Fruit fly (Drosophila melanogaster) whole organism, prepupa: ENCODE results near the gene miple1.

Experiments
- Blimp-1 ChIP-seq: fragments of 200-800 bp; sonication (Bioruptor generic); optimal IDR thresholded peaks from 3 replicates; lab custom pipeline; 2017; ENCODE audit warnings: missing biosample characterization, missing genetic modification characterization, mild to moderate bottlenecking, moderate library complexity, missing genetic modification reagents
- CG10669 ChIP-seq: fragments of 200-800 bp; sonication (Bioruptor generic); optimal IDR thresholded peaks from 3 replicates; lab custom pipeline; 2018; ENCODE audit warnings: missing biosample characterization, mild to moderate bottlenecking, missing genetic modification characterization, moderate library complexity
- CG11294 ChIP-seq: fragments of 200-800 bp; sonication (Bioruptor generic); IDR thresholded peaks from 2 replicates; pipeline ENCODE4 v1.3.6; 2022; ENCODE audit warnings: missing biosample characterization, missing genetic modification characterization
- CG11762 ChIP-seq: fragments of 200-800 bp; sonication (Bioruptor generic); optimal IDR thresholded peaks from 3 replicates; lab custom pipeline; 2016; ENCODE audit warnings: missing biosample characterization, missing genetic modification characterization; ENCODE audit not compliant: insufficient read depth
- CG11902 ChIP-seq: fragments of 200-800 bp; sonication (Bioruptor generic); optimal IDR thresholded peaks from 3 replicates; lab custom pipeline; 2016; ENCODE audit warnings: missing biosample characterization, missing genetic modification characterization
- CG15336 ChIP-seq: fragments of 200-800 bp; sonication (Bioruptor generic); IDR thresholded peaks from 2 replicates; pipeline ENCODE4 v1.3.6; 2022; ENCODE audit warnings: missing biosample characterization, missing genetic modification characterization
- CG1621 ChIP-seq: fragments of 200-800 bp; sonication (Bioruptor generic); optimal IDR thresholded peaks from 3 replicates; lab custom pipeline; 2018; ENCODE audit warnings: missing biosample characterization, mild to moderate bottlenecking, missing genetic modification characterization
- CG16779 ChIP-seq: fragments of 200-800 bp; sonication (Bioruptor generic); optimal IDR thresholded peaks from 3 replicates; lab custom pipeline; 2017; ENCODE audit warnings: missing biosample characterization, mild to moderate bottlenecking, missing genetic modification characterization
- CG3032 ChIP-seq: fragments of 200-800 bp; optimal IDR thresholded peaks from 2 replicates; lab custom pipeline; 2019; ENCODE audit warnings: missing biosample characterization, mild to moderate bottlenecking, missing genetic modification characterization, moderate library complexity
- CG31627 ChIP-seq: fragments of 200-800 bp; sonication (Bioruptor generic); optimal IDR thresholded peaks from 3 replicates; lab custom pipeline; 2016; ENCODE audit warnings: missing biosample characterization, missing genetic modification characterization
- CG32006 ChIP-seq: fragments of 200-800 bp; sonication (Bioruptor generic); optimal IDR thresholded peaks from 3 replicates; lab custom pipeline; 2017; ENCODE audit warnings: missing biosample characterization, mild to moderate bottlenecking, missing genetic modification characterization
- CG34406 ChIP-seq: fragments of 200-800 bp; sonication (Bioruptor generic); optimal IDR thresholded peaks from 3 replicates; lab custom pipeline; 2016; ENCODE audit warnings: missing biosample characterization, missing genetic modification characterization
- CG3919 ChIP-seq: fragments of 200-800 bp; sonication (Bioruptor generic); optimal IDR thresholded peaks from 3 replicates; lab custom pipeline; 2016; ENCODE audit warnings: missing biosample characterization, missing genetic modification characterization
- CG4318 ChIP-seq: fragments of 200-800 bp; sonication (Bioruptor generic); optimal IDR thresholded peaks from 3 replicates; lab custom pipeline; 2017; ENCODE audit warnings: missing biosample characterization, mild to moderate bottlenecking, missing genetic modification characterization
- CG6163 ChIP-seq: fragments of 200-800 bp; sonication (Bioruptor generic); IDR thresholded peaks from 3 replicates; pipeline ENCODE4 v1.3.6; 2022; ENCODE audit warnings: missing biosample characterization, missing genetic modification characterization
- CG6792 ChIP-seq: fragments of 200-800 bp; sonication (Bioruptor generic); optimal IDR thresholded peaks from 3 replicates; lab custom pipeline; 2016; ENCODE audit warnings: missing biosample characterization, missing genetic modification characterization
- CG6808 ChIP-seq: fragments of 200-800 bp; sonication (Bioruptor generic); optimal IDR thresholded peaks from 3 replicates; lab custom pipeline; 2017; ENCODE audit warnings: missing biosample characterization, missing genetic modification characterization, mild to moderate bottlenecking, moderate library complexity, missing genetic modification reagents
- CG6854 ChIP-seq: fragments of 200-800 bp; sonication (Bioruptor generic); optimal IDR thresholded peaks from 2 replicates; lab custom pipeline; 2017; ENCODE audit warnings: missing biosample characterization, mild to moderate bottlenecking, missing genetic modification characterization
- CG7368 ChIP-seq: fragments of 200-800 bp; sonication (Bioruptor generic); optimal IDR thresholded peaks from 3 replicates; lab custom pipeline; 2016; ENCODE audit warnings: missing biosample characterization, missing genetic modification characterization
- CG8119 ChIP-seq: fragments of 200-800 bp; sonication (Bioruptor generic); IDR thresholded peaks from 3 replicates; pipeline ENCODE4 v1.3.6; 2022; ENCODE audit warnings: missing biosample characterization, missing genetic modification characterization
- CG8632 ChIP-seq: fragments of 200-800 bp; sonication (Bioruptor generic); optimal IDR thresholded peaks from 3 replicates; lab custom pipeline; 2016; ENCODE audit warnings: missing biosample characterization, missing genetic modification characterization
- CG9139 ChIP-seq: fragments of 200-800 bp; sonication (Bioruptor generic); optimal IDR thresholded peaks from 3 replicates; lab custom pipeline; 2017; ENCODE audit warnings: missing biosample characterization, mild to moderate bottlenecking, missing genetic modification characterization
- Eip75B ChIP-seq: fragments of 200-800 bp; sonication (Bioruptor generic); optimal IDR thresholded peaks from 3 replicates; lab custom pipeline; 2016; ENCODE audit warnings: missing biosample characterization, missing genetic modification characterization
- Eip78C ChIP-seq: fragments of 200-800 bp; sonication (Bioruptor generic); peaks from one replicate; lab custom pipeline; 2016; ENCODE audit warnings: missing biosample characterization, missing genetic modification characterization
- Eip93F ChIP-seq: fragments of 200-800 bp; sonication (Bioruptor generic); optimal IDR thresholded peaks from 2 replicates; lab custom pipeline; 2016; ENCODE audit warnings: missing biosample characterization, mild to moderate bottlenecking, missing genetic modification characterization
- Ets96B ChIP-seq: fragments of 200-800 bp; optimal IDR thresholded peaks from 2 replicates; lab custom pipeline; 2019; ENCODE audit warnings: missing biosample characterization, mild to moderate bottlenecking, missing genetic modification characterization, moderate library complexity
- Hr39 ChIP-seq: fragments of 200-800 bp; sonication (Bioruptor generic); optimal IDR thresholded peaks from 2 replicates; lab custom pipeline; 2016; ENCODE audit warnings: missing biosample characterization, missing genetic modification characterization
- Hr4 ChIP-seq: fragments of 200-800 bp; sonication (Bioruptor generic); optimal IDR thresholded peaks from 3 replicates; lab custom pipeline; 2016; ENCODE audit warnings: missing biosample characterization, missing genetic modification characterization
- Met ChIP-seq: fragments of 200-800 bp; sonication (Bioruptor generic); optimal IDR thresholded peaks from 3 replicates; lab custom pipeline; 2016; ENCODE audit warnings: missing biosample characterization, missing genetic modification characterization
- Smox ChIP-seq: fragments of 200-800 bp; sonication (Bioruptor generic); optimal IDR thresholded peaks from 3 replicates; lab custom pipeline; 2016; ENCODE audit warnings: missing biosample characterization, missing genetic modification characterization
- Sox14 ChIP-seq: fragments of 200-800 bp; sonication (Bioruptor generic); optimal IDR thresholded peaks from 3 replicates; lab custom pipeline; 2016; ENCODE audit warnings: missing biosample characterization, missing genetic modification characterization
- dsx ChIP-seq: fragments of 200-800 bp; optimal IDR thresholded peaks from 3 replicates; lab custom pipeline; 2019; ENCODE audit warnings: missing biosample characterization, mild to moderate bottlenecking, missing genetic modification characterization, moderate library complexity; ENCODE audit not compliant: poor library complexity, severe bottlenecking
- eg ChIP-seq: fragments of 200-800 bp; sonication (Bioruptor generic); IDR thresholded peaks from 3 replicates; pipeline ENCODE4 v1.3.6; 2022; ENCODE audit warnings: missing biosample characterization, missing genetic modification characterization
- esn ChIP-seq: fragments of 200-800 bp; sonication (Bioruptor generic); optimal IDR thresholded peaks from 2 replicates; lab custom pipeline; 2016; ENCODE audit warnings: missing biosample characterization, mild to moderate bottlenecking, missing genetic modification characterization, moderate library complexity
- fd59A ChIP-seq: fragments of 200-800 bp; sonication (Bioruptor generic); optimal IDR thresholded peaks from 2 replicates; lab custom pipeline; 2017; ENCODE audit warnings: missing biosample characterization, mild to moderate bottlenecking, missing genetic modification characterization, missing genetic modification reagents
- fd85E ChIP-seq: fragments of 200-800 bp; sonication (Bioruptor generic); optimal IDR thresholded peaks from 3 replicates; lab custom pipeline; 2016; ENCODE audit warnings: missing biosample characterization, missing genetic modification characterization
- pdm3 ChIP-seq: fragments of 200-800 bp; sonication (Bioruptor generic); optimal IDR thresholded peaks from 3 replicates; lab custom pipeline; 2016; ENCODE audit warnings: missing biosample characterization, missing genetic modification characterization
- salr ChIP-seq, 2 experiments: fragments of 200-800 bp; sonication (Bioruptor generic); optimal IDR thresholded peaks; 3 replicates each; lab custom pipeline; 2016 to 2018; ENCODE audit warnings: missing biosample characterization in 2 of 2, missing genetic modification characterization in 2 of 2, mild to moderate bottlenecking in 1 of 2
- spab ChIP-seq: fragments of 200-800 bp; sonication (Bioruptor generic); optimal IDR thresholded peaks from 2 replicates; lab custom pipeline; 2017; ENCODE audit warnings: missing biosample characterization, mild to moderate bottlenecking, missing genetic modification characterization, missing genetic modification reagents
- ss ChIP-seq, 2 experiments: fragments of 200-800 bp; sonication (Bioruptor generic); optimal IDR thresholded peaks; 2 replicates in 1 of 2; 3 replicates in 1 of 2; lab custom pipeline; 2017 to 2018; ENCODE audit warnings: mild to moderate bottlenecking in 2 of 2, missing biosample characterization in 2 of 2, missing genetic modification characterization in 2 of 2, moderate library complexity in 1 of 2
- svp ChIP-seq: fragments of 200-800 bp; sonication (Bioruptor generic); peaks from one replicate; lab custom pipeline; 2016; ENCODE audit warnings: missing biosample characterization, missing genetic modification characterization
- topi ChIP-seq: fragments of 200-800 bp; sonication (Bioruptor generic); optimal IDR thresholded peaks from 3 replicates; lab custom pipeline; 2016; ENCODE audit warnings: missing biosample characterization, missing genetic modification characterization
- vri ChIP-seq: fragments of 200-800 bp; sonication (Bioruptor generic); optimal IDR thresholded peaks from 3 replicates; lab custom pipeline; 2016; ENCODE audit warnings: missing biosample characterization, mild to moderate bottlenecking, missing genetic modification characterization

miple1 gene

DNA sequence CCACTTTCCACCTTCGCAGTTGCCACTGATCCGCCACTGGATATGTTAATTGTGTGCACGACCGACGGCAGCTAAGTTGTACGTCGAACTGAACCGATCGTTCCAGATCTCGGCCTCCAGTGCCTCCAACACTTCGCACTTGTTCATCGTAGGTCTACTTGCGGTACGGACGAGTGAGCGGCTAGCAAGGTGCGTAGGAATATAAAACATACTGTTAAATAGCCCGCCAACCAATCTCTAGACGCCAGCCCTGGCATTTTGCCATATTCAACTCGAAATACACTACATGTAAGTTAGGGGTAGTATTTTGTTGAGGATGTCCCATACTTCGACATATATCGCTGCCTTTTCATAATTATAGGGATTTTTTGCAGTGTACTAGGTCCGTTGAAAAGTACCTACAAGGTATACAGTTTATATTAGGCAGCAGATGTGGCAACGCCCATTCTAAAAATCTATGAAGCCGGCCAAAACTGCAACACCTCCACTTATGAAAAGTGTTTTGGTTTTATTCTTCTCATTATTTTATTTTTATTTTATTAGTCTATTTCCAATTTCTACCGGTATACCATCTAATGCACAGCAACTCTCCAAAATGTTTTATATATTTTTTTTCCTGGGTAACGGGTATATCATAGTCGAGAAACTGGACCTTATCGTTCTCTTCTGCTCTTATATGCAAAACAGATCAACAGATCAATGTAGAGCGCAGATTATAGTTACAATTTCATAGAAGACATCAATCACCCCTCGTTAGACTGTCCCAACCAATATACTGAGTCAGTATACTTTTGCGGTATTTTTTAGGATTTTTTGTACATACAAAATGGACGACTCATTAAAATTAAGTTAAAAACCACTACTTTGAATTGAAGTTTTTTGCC lies 43.8 kb upstream of the miple1 start, which contains the start of the genes pyx and CG33229 (continued):
- TF ChIP-seq fd85E (GFP tag; lab: Kevin White, UChicago) = no peak
- peak; percentile 85 for TF ChIP-seq topi (GFP tag; lab: Kevin White, UChicago)
- peak; percentile 74 for TF ChIP-seq CG6792 (GFP tag; lab: Kevin White, UChicago)
- TF ChIP-seq CG7368 = no peak
- peak; percentile 12 to 44 for TF ChIP-seq ss (GFP tag; optimal IDR thresholded peaks at IDR 0.05; lab: Kevin White, UChicago)
- peak; percentile 86 for TF ChIP-seq eg (GFP tag; lab: Robert Waterston, UW)
- TF ChIP-seq CG1621 (tag; lab: Kevin White, UChicago) = peak; percentile 42
- peak; percentile 92 for TF ChIP-seq Hr4 (GFP tag; lab: Kevin White, UChicago)
- TF ChIP-seq pdm3 (GFP tag; lab: Kevin White, UChicago) = peak; percentile 86
- peak; percentile 40 for TF ChIP-seq CG11762
- no peak for TF ChIP-seq CG4318 (GFP tag; lab: Kevin White, UChicago)
- peak; percentile 74 for TF ChIP-seq CG8119 (GFP tag; lab: Robert Waterston, UW)
- peak; percentile 79 for TF ChIP-seq Eip93F (GFP tag; lab: Kevin White, UChicago)
- peak; percentile 56 for TF ChIP-seq spab (GFP tag; lab: Kevin White, UChicago)
- TF ChIP-seq CG16779 (tag; lab: Kevin White, UChicago) = no peak
- TF ChIP-seq svp (GFP tag; lab: Kevin White, UChicago) = peak; percentile 93
- TF ChIP-seq CG32006 (GFP tag; lab: Kevin White, UChicago) = peak; percentile 94
- peak; percentile 81 for TF ChIP-seq CG3032 (tag; lab: Kevin White, UChicago)
- TF ChIP-seq CG3919 (GFP tag; lab: Kevin White, UChicago) = peak; percentile 78
- TF ChIP-seq Sox14 (GFP tag; lab: Kevin White, UChicago) = peak; percentile 79
- peak; percentile 72 for TF ChIP-seq CG10669
- TF ChIP-seq esn = peak; percentile 88
- peak; percentile 65; the same call in 1 of the 2 replicates for TF ChIP-seq CG11294
- peak; percentile 89 for TF ChIP-seq Hr39 (GFP tag; lab: Kevin White, UChicago)
- no peak for TF ChIP-seq CG6854

DNA sequence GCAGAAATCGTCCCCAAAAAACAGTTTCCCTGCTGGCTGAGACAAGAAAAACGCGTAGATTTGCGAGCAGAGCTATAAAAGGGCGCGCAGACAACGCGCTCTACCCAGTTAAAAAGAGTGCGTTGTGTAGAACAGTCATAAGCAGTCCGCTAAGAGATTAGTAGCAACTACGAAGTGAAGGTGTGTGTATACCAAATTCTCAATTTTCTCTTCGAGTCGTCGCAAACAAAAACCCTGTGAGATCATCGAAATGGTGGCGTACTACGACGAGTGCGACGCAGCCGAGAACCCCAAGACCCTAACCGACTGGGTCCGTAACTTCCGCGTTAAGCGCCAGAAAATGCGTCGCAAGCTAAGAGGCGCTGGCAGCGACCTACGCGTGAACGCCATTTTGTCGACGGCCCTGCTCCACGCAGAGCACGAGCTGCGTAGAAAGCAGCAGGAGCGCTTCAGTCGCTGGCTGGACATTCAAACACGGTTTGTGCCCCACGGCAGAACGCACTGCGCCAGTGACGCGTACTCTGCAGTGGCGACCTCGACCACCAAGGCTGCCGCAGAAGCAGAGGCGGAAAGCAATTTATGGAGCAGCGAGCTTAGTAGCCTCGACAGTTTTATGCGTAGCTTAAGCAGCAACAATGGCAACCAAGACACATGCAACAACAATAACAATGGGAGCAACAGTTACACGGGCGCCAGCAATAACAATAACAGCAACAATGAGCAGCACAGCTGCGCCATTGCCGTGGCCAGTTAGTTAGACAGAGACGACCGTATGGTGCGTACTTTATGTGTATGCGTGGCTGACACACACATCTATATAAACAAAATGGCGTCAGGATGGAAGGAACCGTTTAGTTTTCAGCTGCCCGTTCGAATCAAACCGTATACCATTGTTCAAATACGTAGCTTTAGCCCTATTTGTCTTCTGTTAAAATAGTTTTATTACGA lies 42.8 kb upstream of the miple1 start:
- TF ChIP-seq fd59A = no peak
- no peak for TF ChIP-seq CG11902
- TF ChIP-seq CG34406 (GFP tag; lab: Kevin White, UChicago) = no peak
- TF ChIP-seq Eip78C (GFP tag; lab: Kevin White, UChicago) = peak; percentile 59
- TF ChIP-seq CG8632 = peak; percentile 1
- peak; percentile 2 for TF ChIP-seq CG6808 (GFP tag; lab: Kevin White, UChicago)
- TF ChIP-seq Eip75B (GFP tag; lab: Kevin White, UChicago) = no peak
- peak; percentile 42; the same call in 2 of the 3 replicates for TF ChIP-seq eg (GFP tag; lab: Robert Waterston, UW)
- no peak for TF ChIP-seq CG3032 (tag; lab: Kevin White, UChicago)
- peak; percentile 15 for TF ChIP-seq topi (GFP tag; lab: Kevin White, UChicago)
- TF ChIP-seq CG6854 = no peak
- TF ChIP-seq CG1621 (tag; lab: Kevin White, UChicago) = peak; percentile 62
- TF ChIP-seq CG8119 (GFP tag; lab: Robert Waterston, UW) = 0 out of 3 replicates have a peak, but pooled peaks have one; percentile 23
- peak; percentile 41 for TF ChIP-seq vri (GFP tag; lab: Kevin White, UChicago)
- peak; percentile 41 for TF ChIP-seq CG9139
- no peak for TF ChIP-seq Ets96B (tag; lab: Kevin White, UChicago)
- TF ChIP-seq Sox14 (GFP tag; lab: Kevin White, UChicago) = peak; percentile 71
- peak; percentile 8; the same call in 1 of the 2 replicates for TF ChIP-seq CG15336 (GFP tag; lab: Robert Waterston, UW)
- TF ChIP-seq CG4318 (GFP tag; lab: Kevin White, UChicago) = no peak
- peak; percentile 1 for TF ChIP-seq Met (GFP tag; lab: Kevin White, UChicago)
- peak; percentile 39; the same call in 1 of the 3 replicates for TF ChIP-seq CG6163 (GFP tag; lab: Robert Waterston, UW)
- no peak for TF ChIP-seq Eip93F (GFP tag; lab: Kevin White, UChicago)
- TF ChIP-seq svp (GFP tag; lab: Kevin White, UChicago) = peak; percentile 80
- peak; percentile 26 for TF ChIP-seq CG7368
- TF ChIP-seq CG31627 = no peak
- no peak for TF ChIP-seq salr (GFP tag; optimal IDR thresholded peaks at IDR 0.05; lab: Kevin White, UChicago)
- no peak for TF ChIP-seq Smox
- peak; percentile 63 for TF ChIP-seq dsx (GFP tag; lab: Kevin White, UChicago)
- TF ChIP-seq CG11762 = no peak
- no peak for TF ChIP-seq Blimp-1
